Fruit fly (Drosophila melanogaster) whole organism, embryonic: ENCODE measurements around the gene Bfc.

Experiments
- CG12942 ChIP-seq: fragments of 200-800 bp; sonication (Bioruptor generic); optimal IDR thresholded peaks from 3 replicates; lab custom pipeline; 2016; ENCODE audit warnings: missing biosample characterization, missing genetic modification characterization
- CG30431 ChIP-seq: fragments of 200-800 bp; sonication (Bioruptor generic); optimal IDR thresholded peaks from 2 replicates; lab custom pipeline; 2017; ENCODE audit warnings: missing biosample characterization, missing genetic modification characterization
- CG6254 ChIP-seq: fragments of 200-800 bp; sonication (Bioruptor generic); optimal IDR thresholded peaks from 3 replicates; lab custom pipeline; 2017; ENCODE audit warnings: mild to moderate bottlenecking, missing biosample characterization, missing genetic modification reagents, missing genetic modification characterization
- HLH54F ChIP-seq: fragments of 200-800 bp; sonication (Bioruptor generic); optimal IDR thresholded peaks from 3 replicates; lab custom pipeline; 2016; ENCODE audit warnings: missing biosample characterization, missing genetic modification characterization
- aop ChIP-seq: fragments of 200-800 bp; sonication (Bioruptor generic); IDR thresholded peaks from 2 replicates; pipeline ENCODE4 v1.3.6; 2022; ENCODE audit warnings: missing biosample characterization, missing genetic modification characterization
- croc ChIP-seq: fragments of 200-800 bp; sonication (Bioruptor generic); conservative IDR thresholded peaks from 3 replicates; pipeline ENCODE4 v1.3.6; 2022; ENCODE audit warnings: missing biosample characterization, missing genetic modification characterization
- h ChIP-seq: fragments of >200 bp; optimal IDR thresholded peaks from 2 replicates; lab custom pipeline; 2017
- pan ChIP-seq, 4 experiments: fragments of >200 bp in 3 of 4; fragments of 200-800 bp in 1 of 4; sonication (Bioruptor generic) in 1 of 4; optimal IDR thresholded peaks in 3 of 4; IDR thresholded peaks in 1 of 4; 2 replicates each; pipeline versions ENCODE4 v1.3.6 to Lab custom; 2017 to 2022; ENCODE audit warnings: missing biosample characterization in 2 of 4, missing genetic modification characterization in 2 of 4, mixed read lengths in 1 of 4

- no peak for TF ChIP-seq CG12942
- TF ChIP-seq croc (GFP tag; lab: Robert Waterston, UW), result no peak
- no peak for TF ChIP-seq pan (optimal IDR thresholded peaks at IDR 0.05; lab: Kevin White, UChicago)
- TF ChIP-seq pan (GFP tag; optimal IDR thresholded peaks at IDR 0.05 in 1 of 2, IDR thresholded peaks at IDR 0.05 in 1 of 2), result no peak
- TF ChIP-seq h (lab: Kevin White, UChicago), result no peak
- TF ChIP-seq HLH54F (GFP tag; lab: Kevin White, UChicago), result no peak
- TF ChIP-seq CG30431, result no peak
- TF ChIP-seq CG6254 (GFP tag; lab: Kevin White, UChicago), result no peak
- no peak for TF ChIP-seq aop
Observed at dm6 chr3L:1227303-1227797, 23.1 kb upstream of the Bfc start, which contains the start of gene LysS.
